Worm (Caenorhabditis elegans) whole organism, young adult: ENCODE measurements around the gene mrps-2.

Experiments used
- C06A6.2 ChIP-seq: fragments of 200-800 bp; sonication (Bioruptor generic); conservative IDR thresholded peaks from 2 replicates; pipeline ENCODE4 v1.3.6; 2022; ENCODE audit warnings: missing genetic modification characterization, missing compliant biosample characterization
- D2030.7 ChIP-seq: fragments of 200-800 bp; sonication (Bioruptor generic); IDR thresholded peaks from 2 replicates; pipeline ENCODE4 v1.3.6; 2022; ENCODE audit warnings: missing genetic modification reagents, missing genetic modification characterization, missing compliant biosample characterization
- F22D6.2 ChIP-seq: sonication (generic microtip); optimal IDR thresholded peaks from 2 replicates; lab custom pipeline; 2016; ENCODE audit warnings: mild to moderate bottlenecking, missing genetic modification characterization, missing compliant biosample characterization
- F23B12.7 ChIP-seq: sonication (generic microtip); optimal IDR thresholded peaks from 2 replicates; lab custom pipeline; 2017; ENCODE audit warnings: missing genetic modification characterization, mild to moderate bottlenecking, missing compliant biosample characterization, antibody characterized with exemption, moderate library complexity; ENCODE audit not compliant: insufficient read depth
- F37B4.10 ChIP-seq: fragments of 200-800 bp; sonication (Bioruptor generic); IDR thresholded peaks from 2 replicates; pipeline ENCODE4 v1.3.6; 2022; ENCODE audit warnings: missing genetic modification characterization, missing compliant biosample characterization
- F39B2.1 ChIP-seq: fragments of 200-800 bp; sonication (Bioruptor generic); IDR thresholded peaks from 2 replicates; pipeline ENCODE4 v1.3.6; 2022; ENCODE audit warnings: missing genetic modification reagents, missing genetic modification characterization, missing compliant biosample characterization
- K12H6.12 ChIP-seq: fragments of 200-800 bp; sonication (Bioruptor generic); optimal IDR thresholded peaks from 2 replicates; lab custom pipeline; 2018; ENCODE audit warnings: mild to moderate bottlenecking, missing genetic modification characterization, missing compliant biosample characterization
- T07F8.4 ChIP-seq: sonication (generic microtip); optimal IDR thresholded peaks from 2 replicates; lab custom pipeline; 2016; ENCODE audit warnings: mild to moderate bottlenecking, missing genetic modification characterization, moderate library complexity, missing compliant biosample characterization
- Y53G8AR.9 ChIP-seq: fragments of 200-800 bp; sonication (Bioruptor generic); conservative IDR thresholded peaks from 2 replicates; pipeline ENCODE4 v1.3.6; 2022; ENCODE audit warnings: missing genetic modification reagents, missing genetic modification characterization, missing compliant biosample characterization
- Y67H2A.10 ChIP-seq: fragments of 200-800 bp; sonication (Bioruptor generic); conservative IDR thresholded peaks from 2 replicates; pipeline ENCODE4 v1.3.6; 2022; ENCODE audit warnings: missing genetic modification reagents, missing genetic modification characterization, missing compliant biosample characterization
- ama-1 ChIP-seq, 3 experiments: fragments of 150-350 bp in 1 of 3; sonication (generic microtip) in 2 of 3; optimal IDR thresholded peaks; 2 replicates each; lab custom pipeline; 2014 to 2018; ENCODE audit warnings: missing biosample characterization in 2 of 3, missing genetic modification characterization in 2 of 3, missing genetic modification reagents in 2 of 3
- aptf-3 ChIP-seq: fragments of 200-800 bp; sonication (Bioruptor generic); IDR thresholded peaks from 2 replicates; pipeline ENCODE4 v1.3.6; 2022; ENCODE audit warnings: missing genetic modification characterization, missing compliant biosample characterization
- athp-1 ChIP-seq: sonication (generic microtip); optimal IDR thresholded peaks from 2 replicates; lab custom pipeline; 2017; ENCODE audit warnings: mild to moderate bottlenecking, missing genetic modification characterization, missing compliant biosample characterization
- attf-5 ChIP-seq: fragments of 200-800 bp; sonication (Bioruptor generic); optimal IDR thresholded peaks from 2 replicates; lab custom pipeline; 2018; ENCODE audit warnings: mild to moderate bottlenecking, missing genetic modification characterization, missing compliant biosample characterization
- attf-6 ChIP-seq: fragments of 200-800 bp; sonication (Bioruptor generic); IDR thresholded peaks from 2 replicates; pipeline ENCODE4 v1.3.6; 2022; ENCODE audit warnings: missing genetic modification reagents, missing genetic modification characterization, missing compliant biosample characterization
- bed-1 ChIP-seq: fragments of 200-800 bp; sonication (Bioruptor generic); IDR thresholded peaks from 2 replicates; pipeline ENCODE4 v1.3.6; 2022; ENCODE audit warnings: missing genetic modification reagents, missing genetic modification characterization, missing compliant biosample characterization
- ceh-100 ChIP-seq: fragments of 200-800 bp; sonication (Bioruptor generic); IDR thresholded peaks from 2 replicates; pipeline ENCODE4 v1.3.6; 2022; ENCODE audit warnings: missing genetic modification reagents, missing genetic modification characterization, missing compliant biosample characterization
- ceh-79 ChIP-seq: sonication (generic microtip); optimal IDR thresholded peaks from 2 replicates; lab custom pipeline; 2017; ENCODE audit warnings: mild to moderate bottlenecking, missing genetic modification characterization, missing compliant biosample characterization
- ceh-91 ChIP-seq: fragments of 200-800 bp; sonication (Bioruptor generic); IDR thresholded peaks from 2 replicates; pipeline ENCODE4 v1.3.6; 2022; ENCODE audit warnings: missing genetic modification reagents, missing genetic modification characterization, missing compliant biosample characterization
- dox-1 ChIP-seq: fragments of 200-800 bp; sonication (Bioruptor generic); IDR thresholded peaks from 2 replicates; pipeline ENCODE4 v1.3.6; 2022; ENCODE audit warnings: missing genetic modification reagents, missing genetic modification characterization, missing compliant biosample characterization
- efl-1 ChIP-seq: fragments of 150-350 bp; optimal IDR thresholded peaks from 2 replicates; lab custom pipeline; 2014; ENCODE audit warnings: missing biosample characterization, missing genetic modification reagents, missing genetic modification characterization
- egrh-3 ChIP-seq: fragments of 200-800 bp; sonication (Bioruptor generic); IDR thresholded peaks from 2 replicates; pipeline ENCODE4 v1.3.6; 2022; ENCODE audit warnings: missing genetic modification reagents, missing genetic modification characterization, missing compliant biosample characterization
- gei-17 ChIP-seq: fragments of 200-800 bp; sonication (Bioruptor generic); optimal IDR thresholded peaks from 2 replicates; lab custom pipeline; 2018; ENCODE audit warnings: mild to moderate bottlenecking, missing genetic modification characterization, missing compliant biosample characterization
- hlh-12 ChIP-seq: sonication (generic microtip); optimal IDR thresholded peaks from 2 replicates; lab custom pipeline; 2016; ENCODE audit warnings: missing genetic modification characterization, missing compliant biosample characterization
- hmg-1.2 ChIP-seq: fragments of 200-800 bp; sonication (Bioruptor generic); IDR thresholded peaks from 2 replicates; pipeline ENCODE4 v1.3.6; 2022; ENCODE audit warnings: missing genetic modification reagents, missing genetic modification characterization, missing compliant biosample characterization
- hmg-20 ChIP-seq: fragments of 200-800 bp; sonication (Bioruptor generic); IDR thresholded peaks from 2 replicates; pipeline ENCODE4 v1.3.6; 2022; ENCODE audit warnings: missing genetic modification reagents, missing genetic modification characterization, missing compliant biosample characterization
- lag-1 ChIP-seq: fragments of 200-800 bp; sonication (Bioruptor generic); IDR thresholded peaks from 2 replicates; pipeline ENCODE4 v1.3.6; 2022; ENCODE audit warnings: missing genetic modification reagents, missing genetic modification characterization, missing compliant biosample characterization
- let-607 ChIP-seq, 2 experiments: fragments of 200-800 bp in 1 of 2; sonication (Bioruptor generic) in 1 of 2; sonication (generic microtip) in 1 of 2; optimal IDR thresholded peaks; 2 replicates each; lab custom pipeline; 2016 to 2018; ENCODE audit warnings: mild to moderate bottlenecking in 2 of 2, missing compliant biosample characterization in 2 of 2, missing genetic modification characterization in 2 of 2, moderate library complexity in 2 of 2, missing genotype in 1 of 2
- lin-26 ChIP-seq: fragments of 200-800 bp; sonication (Bioruptor generic); IDR thresholded peaks from 2 replicates; pipeline ENCODE4 v1.3.6; 2022; ENCODE audit warnings: missing genetic modification reagents, missing genetic modification characterization, missing compliant biosample characterization
- lin-40 ChIP-seq: sonication (generic microtip); optimal IDR thresholded peaks from 2 replicates; lab custom pipeline; 2016; ENCODE audit warnings: missing genetic modification characterization, mild to moderate bottlenecking, missing compliant biosample characterization, missing genotype, missing genetic modification reagents
- lin-54 ChIP-seq: fragments of 200-800 bp; sonication (Bioruptor generic); optimal IDR thresholded peaks from 2 replicates; lab custom pipeline; 2018; ENCODE audit warnings: mild to moderate bottlenecking, missing genetic modification characterization, missing compliant biosample characterization
- madf-6 ChIP-seq: fragments of 200-800 bp; sonication (Bioruptor generic); IDR thresholded peaks from 2 replicates; pipeline ENCODE4 v1.3.6; 2022; ENCODE audit warnings: missing genetic modification reagents, missing genetic modification characterization, missing compliant biosample characterization
- mes-4 ChIP-seq: sonication (generic microtip); optimal IDR thresholded peaks from 2 replicates; lab custom pipeline; 2016; ENCODE audit warnings: missing genotype, missing genetic modification characterization, missing compliant biosample characterization
- nhr-27 ChIP-seq: fragments of 200-800 bp; sonication (Bioruptor generic); optimal IDR thresholded peaks from 2 replicates; lab custom pipeline; 2018; ENCODE audit warnings: mild to moderate bottlenecking, missing genetic modification characterization, moderate library complexity, missing compliant biosample characterization
- pbrm-1 ChIP-seq: fragments of 200-800 bp; sonication (Bioruptor generic); IDR thresholded peaks from 2 replicates; pipeline ENCODE4 v1.3.6; 2022; ENCODE audit warnings: missing genetic modification reagents, missing genetic modification characterization, missing compliant biosample characterization
- pha-4 ChIP-seq: fragments of 150-350 bp; sonication (generic microtip); optimal IDR thresholded peaks from 2 replicates; lab custom pipeline; 2014; ENCODE audit warnings: missing biosample characterization, missing genetic modification reagents, missing genetic modification characterization
- tbp1 ChIP-seq: fragments of 200-800 bp; sonication (Bioruptor generic); optimal IDR thresholded peaks from 2 replicates; lab custom pipeline; 2018; ENCODE audit warnings: mild to moderate bottlenecking, missing genetic modification characterization, missing compliant biosample characterization
- xnd-1 ChIP-seq: sonication (generic microtip); optimal IDR thresholded peaks from 2 replicates; lab custom pipeline; 2016; ENCODE audit warnings: missing genotype, missing genetic modification reagents, missing genetic modification characterization, missing compliant biosample characterization
- ztf-22 ChIP-seq: fragments of 200-800 bp; sonication (Bioruptor generic); optimal IDR thresholded peaks from 2 replicates; lab custom pipeline; 2018; ENCODE audit warnings: mild to moderate bottlenecking, missing genetic modification characterization, moderate library complexity, missing compliant biosample characterization
- ztf-3 ChIP-seq: fragments of 200-800 bp; sonication (Bioruptor generic); optimal IDR thresholded peaks from 2 replicates; lab custom pipeline; 2018; ENCODE audit warnings: mild to moderate bottlenecking, missing genetic modification characterization, missing compliant biosample characterization

The mrps-2 gene

DNA sequence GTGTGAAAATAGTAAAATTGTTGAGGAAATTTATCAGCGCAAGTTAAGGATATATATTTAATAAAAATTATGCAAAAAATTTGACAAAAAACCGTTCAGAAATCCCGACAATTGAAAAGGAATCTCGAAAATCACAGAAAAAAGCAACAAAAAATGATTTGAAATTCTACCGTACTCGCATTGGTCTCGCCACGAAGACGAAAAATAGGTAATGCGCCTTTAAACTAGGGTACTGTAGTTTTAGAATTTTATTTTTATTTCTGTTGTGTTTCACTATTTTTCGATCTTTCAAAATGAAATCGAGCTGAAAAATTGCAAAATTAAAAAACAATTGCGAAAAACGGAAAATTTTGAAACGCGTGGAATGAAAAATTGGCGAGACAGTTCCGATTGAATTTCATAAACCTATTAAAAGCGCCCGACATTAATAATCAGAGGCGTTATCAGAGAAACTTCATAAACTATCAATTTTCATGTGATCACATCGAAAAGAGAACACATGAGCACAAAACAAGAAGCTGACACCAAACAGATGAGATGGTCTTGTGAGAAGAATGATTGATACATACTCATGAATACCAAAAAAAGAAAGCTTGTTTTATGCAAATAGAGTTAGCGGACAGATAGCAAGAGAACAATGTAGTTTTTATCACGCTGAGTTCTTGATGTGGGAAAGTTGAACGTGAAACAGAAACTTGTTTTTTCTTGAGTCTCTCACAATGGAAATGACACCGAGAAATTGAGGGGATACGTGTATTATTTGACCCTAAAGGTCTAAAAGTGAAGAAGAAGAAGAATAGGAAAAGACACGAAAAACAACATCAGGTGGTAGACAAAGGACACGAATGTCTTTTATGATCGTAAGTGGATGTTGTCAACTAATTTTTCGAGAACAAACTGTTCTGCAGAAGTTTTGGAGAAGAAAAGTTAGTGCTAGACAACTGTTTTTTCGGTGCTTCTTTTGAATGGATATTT lies 40.4 kb upstream of the mrps-2 start (continued):
- TF ChIP-seq F39B2.1 (GFP tag; lab: Robert Waterston, UW) (no peak), dox-1 (GFP tag; lab: Robert Waterston, UW) (no peak), hmg-20 (GFP tag; lab: Robert Waterston, UW) (no peak), ceh-79 (no peak), hmg-1.2 (GFP tag; lab: Robert Waterston, UW) (no peak), ztf-22 (peak; percentile 32), D2030.7 (GFP tag; lab: Robert Waterston, UW) (no peak), mes-4 (no peak), egrh-3 (no peak), F37B4.10 (GFP tag; lab: Robert Waterston, UW) (no peak), T07F8.4 (tag; lab: Kevin White, UChicago) (no peak), madf-6 (GFP tag; lab: Robert Waterston, UW) (peak; percentile 84), nhr-27 (no peak), attf-6 (GFP tag; lab: Robert Waterston, UW) (no peak), ztf-3 (GFP tag; lab: Kevin White, UChicago) (no peak), aptf-3 (GFP tag; lab: Robert Waterston, UW) (no peak), F22D6.2 (tag; lab: Kevin White, UChicago) (no peak), ceh-91 (no peak), tbp1 (no peak), efl-1 (GFP tag; lab: Kevin White, UChicago) (no peak), Y67H2A.10 (GFP tag; lab: Robert Waterston, UW) (no peak), ceh-100 (no peak), lin-40 (tag; lab: Kevin White, UChicago) (no peak), F23B12.7 (tag; lab: Kevin White, UChicago) (no peak), C06A6.2 (GFP tag; lab: Robert Waterston, UW) (no peak), athp-1 (tag; lab: Kevin White, UChicago) (no peak), xnd-1 (tag; lab: Kevin White, UChicago) (peak; percentile 79), gei-17 (GFP tag; lab: Kevin White, UChicago) (no peak), lag-1 (GFP tag; lab: Robert Waterston, UW) (no peak), Y53G8AR.9 (GFP tag; lab: Robert Waterston, UW) (no peak), pha-4 (tag; lab: Kevin White, UChicago) (peak; percentile 55), attf-5 (GFP tag; lab: Kevin White, UChicago) (no peak), lin-54 (peak; percentile 52), K12H6.12 (no peak), let-607 (tag; optimal IDR thresholded peaks at IDR 0.05; lab: Kevin White, UChicago) (no peak), ama-1 (optimal IDR thresholded peaks at IDR 0.05; lab: Kevin White, UChicago) (no peak), ama-1 (GFP tag; optimal IDR thresholded peaks at IDR 0.05; lab: Kevin White, UChicago) (no peak), hlh-12 (tag; lab: Kevin White, UChicago) (no peak), bed-1 (GFP tag; lab: Robert Waterston, UW) (no peak), pbrm-1 (0 out of 2 replicates have a peak, but pooled peaks have one; percentile 8), lin-26 (peak; percentile 48; the same call in 1 of the 2 replicates)
